Fruit fly (Drosophila melanogaster) whole organism, embryonic: ENCODE data around the gene Hand.

Experiments
- ATbp ChIP-seq: fragments of 200-800 bp; sonication (Bioruptor generic); optimal IDR thresholded peaks from 2 replicates; lab custom pipeline; 2017; ENCODE audit warnings: missing biosample characterization, mild to moderate bottlenecking, missing genetic modification characterization, missing genetic modification reagents
- BEAF-32 ChIP-seq: fragments of 200-800 bp; sonication (Bioruptor generic); optimal IDR thresholded peaks from 3 replicates; lab custom pipeline; 2017; ENCODE audit warnings: missing biosample characterization, missing genetic modification characterization, mild to moderate bottlenecking, moderate library complexity, missing genetic modification reagents
- Bteb2 ChIP-seq: fragments of 200-800 bp; sonication (Bioruptor generic); optimal IDR thresholded peaks from 2 replicates; lab custom pipeline; 2016; ENCODE audit warnings: missing biosample characterization, missing genetic modification characterization
- CG10147 ChIP-seq: fragments of 200-800 bp; sonication (Bioruptor generic); optimal IDR thresholded peaks from 2 replicates; lab custom pipeline; 2019; ENCODE audit warnings: missing biosample characterization, mild to moderate bottlenecking, missing genetic modification characterization, moderate library complexity
- CG10267 ChIP-seq: fragments of 200-800 bp; sonication (Bioruptor generic); optimal IDR thresholded peaks from 2 replicates; lab custom pipeline; 2018; ENCODE audit warnings: missing biosample characterization, mild to moderate bottlenecking, missing genetic modification characterization, moderate library complexity
- CG10366 ChIP-seq: fragments of 200-800 bp; sonication (Bioruptor generic); IDR thresholded peaks from 2 replicates; pipeline ENCODE4 v1.3.6; 2022; ENCODE audit warnings: missing biosample characterization, missing genetic modification characterization
- CG10654 ChIP-seq: fragments of 200-800 bp; sonication (Bioruptor generic); optimal IDR thresholded peaks from 2 replicates; lab custom pipeline; 2016; ENCODE audit warnings: missing biosample characterization, missing genetic modification characterization
- CG11456 ChIP-seq: fragments of 200-800 bp; sonication (Bioruptor generic); IDR thresholded peaks from 3 replicates; pipeline ENCODE4 v1.3.6; 2022; ENCODE audit warnings: missing biosample characterization, missing genetic modification characterization
- CG11696 ChIP-seq: fragments of 200-800 bp; sonication (Bioruptor generic); IDR thresholded peaks from 2 replicates; pipeline ENCODE4 v1.3.6; 2022; ENCODE audit warnings: missing biosample characterization, missing genetic modification characterization
- CG15601 ChIP-seq: fragments of 200-800 bp; sonication (Bioruptor generic); optimal IDR thresholded peaks from 3 replicates; lab custom pipeline; 2019; ENCODE audit warnings: missing biosample characterization, mild to moderate bottlenecking, missing genetic modification characterization, moderate library complexity
- CG16779 ChIP-seq: fragments of 200-800 bp; sonication (Bioruptor generic); IDR thresholded peaks from 2 replicates; pipeline ENCODE4 v1.3.6; 2022; ENCODE audit warnings: missing biosample characterization, missing genetic modification characterization
- CG16863 ChIP-seq: fragments of 200-800 bp; sonication (Bioruptor generic); optimal IDR thresholded peaks from 3 replicates; lab custom pipeline; 2016; ENCODE audit warnings: missing biosample characterization, missing genetic modification characterization
- CG18764 ChIP-seq: fragments of 200-800 bp; sonication (Bioruptor generic); optimal IDR thresholded peaks from 3 replicates; lab custom pipeline; 2016; ENCODE audit warnings: missing biosample characterization, missing genetic modification characterization
- CG31441 ChIP-seq: fragments of 200-800 bp; sonication (Bioruptor generic); IDR thresholded peaks from 2 replicates; pipeline ENCODE4 v1.3.6; 2022; ENCODE audit warnings: missing biosample characterization, missing genetic modification characterization
- CG32532 ChIP-seq: fragments of 200-800 bp; sonication (Bioruptor generic); IDR thresholded peaks from 2 replicates; pipeline ENCODE4 v1.3.6; 2022; ENCODE audit warnings: missing biosample characterization, missing genetic modification characterization
- CG33557 ChIP-seq: fragments of 200-800 bp; sonication (Bioruptor generic); optimal IDR thresholded peaks from 2 replicates; lab custom pipeline; 2019; ENCODE audit warnings: missing biosample characterization, mild to moderate bottlenecking, missing genetic modification characterization, moderate library complexity
- CG34376 ChIP-seq: fragments of 200-800 bp; sonication (Bioruptor generic); optimal IDR thresholded peaks from 2 replicates; lab custom pipeline; 2018; ENCODE audit warnings: missing biosample characterization, mild to moderate bottlenecking, missing genetic modification characterization
- CG3838 ChIP-seq: fragments of 200-800 bp; sonication (Bioruptor generic); optimal IDR thresholded peaks from 3 replicates; lab custom pipeline; 2016; ENCODE audit warnings: missing biosample characterization, missing genetic modification characterization
- CG3847 ChIP-seq: fragments of 200-800 bp; sonication (Bioruptor generic); IDR thresholded peaks from 2 replicates; pipeline ENCODE4 v1.3.6; 2022; ENCODE audit warnings: missing biosample characterization, missing genetic modification characterization
- CG6765 ChIP-seq: fragments of 200-800 bp; sonication (Bioruptor generic); optimal IDR thresholded peaks from 3 replicates; lab custom pipeline; 2017; ENCODE audit warnings: missing biosample characterization, mild to moderate bottlenecking, missing genetic modification characterization
- CG7372 ChIP-seq: fragments of 200-800 bp; sonication (Bioruptor generic); IDR thresholded peaks from 2 replicates; pipeline ENCODE4 v1.3.6; 2022; ENCODE audit warnings: missing biosample characterization, missing genetic modification characterization
- CG9609 ChIP-seq: fragments of 200-800 bp; sonication (Bioruptor generic); optimal IDR thresholded peaks from 3 replicates; lab custom pipeline; 2016; ENCODE audit warnings: missing biosample characterization, missing genetic modification characterization
- CG9727 ChIP-seq: fragments of 200-800 bp; sonication (Bioruptor generic); optimal IDR thresholded peaks from 3 replicates; lab custom pipeline; 2017; ENCODE audit warnings: missing biosample characterization, mild to moderate bottlenecking, missing genetic modification characterization
- CG9932 ChIP-seq: fragments of 200-800 bp; sonication (Bioruptor generic); IDR thresholded peaks from 2 replicates; pipeline ENCODE4 v1.3.6; 2022; ENCODE audit warnings: missing biosample characterization, missing genetic modification characterization
- CkIIα-i1 ChIP-seq: fragments of 200-800 bp; sonication (Bioruptor generic); IDR thresholded peaks from 2 replicates; pipeline ENCODE4 v1.3.6; 2022; ENCODE audit warnings: missing biosample characterization, missing genetic modification characterization
- Doc2 ChIP-seq: fragments of 200-800 bp; sonication (Bioruptor generic); IDR thresholded peaks from 2 replicates; pipeline ENCODE4 v1.3.6; 2022; ENCODE audit warnings: missing biosample characterization, missing genetic modification characterization
- GATAe ChIP-seq: fragments of 200-800 bp; sonication (Bioruptor generic); conservative IDR thresholded peaks from 2 replicates; pipeline ENCODE4 v1.3.6; 2022; ENCODE audit warnings: missing biosample characterization, missing genetic modification characterization
- Hr51 ChIP-seq, 2 experiments: fragments of 200-800 bp; sonication (Bioruptor generic); optimal IDR thresholded peaks; 2 replicates in 1 of 2; 3 replicates in 1 of 2; lab custom pipeline; 2016 to 2018; ENCODE audit warnings: missing biosample characterization in 2 of 2, missing genetic modification characterization in 2 of 2, mild to moderate bottlenecking in 1 of 2, moderate library complexity in 1 of 2
- Hsf ChIP-seq: fragments of 200-800 bp; sonication (Bioruptor generic); optimal IDR thresholded peaks from 3 replicates; lab custom pipeline; 2016; ENCODE audit warnings: missing biosample characterization, missing genetic modification characterization
- Jarid2 ChIP-seq: fragments of 200-800 bp; sonication (Bioruptor generic); optimal IDR thresholded peaks from 3 replicates; lab custom pipeline; 2017; ENCODE audit warnings: mild to moderate bottlenecking, missing biosample characterization, missing genetic modification reagents, missing genetic modification characterization
- Meics ChIP-seq: fragments of 200-800 bp; sonication (Bioruptor generic); optimal IDR thresholded peaks from 2 replicates; lab custom pipeline; 2017; ENCODE audit warnings: missing biosample characterization, mild to moderate bottlenecking, missing genetic modification characterization
- NC2α ChIP-seq: fragments of 200-800 bp; sonication (Bioruptor generic); optimal IDR thresholded peaks from 2 replicates; lab custom pipeline; 2016; ENCODE audit warnings: missing biosample characterization, missing genetic modification characterization
- Nf-YA ChIP-seq: fragments of 200-800 bp; sonication (Bioruptor generic); IDR thresholded peaks from 2 replicates; pipeline ENCODE4 v1.3.6; 2022; ENCODE audit warnings: missing biosample characterization, missing genetic modification characterization
- Nf-YB ChIP-seq: fragments of 200-800 bp; sonication (Bioruptor generic); optimal IDR thresholded peaks from 3 replicates; lab custom pipeline; 2019; ENCODE audit warnings: missing biosample characterization, mild to moderate bottlenecking, missing genetic modification characterization, moderate library complexity
- Oaz ChIP-seq: fragments of 200-800 bp; sonication (Bioruptor generic); IDR thresholded peaks from 2 replicates; pipeline ENCODE4 v1.3.6; 2022; ENCODE audit warnings: missing biosample characterization, missing genetic modification characterization
- Ravus ChIP-seq: fragments of 200-800 bp; sonication (Bioruptor generic); IDR thresholded peaks from 2 replicates; pipeline ENCODE4 v1.3.6; 2022; ENCODE audit warnings: missing biosample characterization, missing genetic modification characterization
- Usf ChIP-seq: fragments of 200-800 bp; sonication (Bioruptor generic); optimal IDR thresholded peaks from 2 replicates; lab custom pipeline; 2017; ENCODE audit warnings: missing genotype, missing biosample characterization, missing genetic modification characterization
- al ChIP-seq: fragments of 200-800 bp; sonication (Bioruptor generic); IDR thresholded peaks from 2 replicates; pipeline ENCODE4 v1.3.6; 2022; ENCODE audit warnings: missing biosample characterization, missing genetic modification characterization
- chinmo ChIP-seq: fragments of 200-800 bp; sonication (Bioruptor generic); IDR thresholded peaks from 4 replicates; pipeline ENCODE4 v1.3.6; 2022; ENCODE audit warnings: missing biosample characterization, missing genetic modification characterization; ENCODE audit not compliant: partially characterized antibody
- crol ChIP-seq: fragments of 200-800 bp; sonication (Bioruptor generic); IDR thresholded peaks from 2 replicates; pipeline ENCODE4 v1.3.6; 2022; ENCODE audit warnings: missing biosample characterization, missing genetic modification characterization
- dimm ChIP-seq: fragments of 200-800 bp; sonication (Bioruptor generic); IDR thresholded peaks from 2 replicates; pipeline ENCODE4 v1.3.6; 2022; ENCODE audit warnings: missing biosample characterization, missing genetic modification characterization
- disco-r ChIP-seq: fragments of 200-800 bp; sonication (Bioruptor generic); optimal IDR thresholded peaks from 2 replicates; lab custom pipeline; 2016; ENCODE audit warnings: missing biosample characterization, missing genetic modification characterization
- esg ChIP-seq: fragments of 200-800 bp; sonication (Bioruptor generic); conservative IDR thresholded peaks from 2 replicates; pipeline ENCODE4 v1.3.6; 2022; ENCODE audit warnings: missing biosample characterization, missing genetic modification characterization
- gem ChIP-seq: fragments of 200-800 bp; sonication (Bioruptor generic); optimal IDR thresholded peaks from 2 replicates; lab custom pipeline; 2019; ENCODE audit warnings: missing biosample characterization, mild to moderate bottlenecking, missing genetic modification characterization, moderate library complexity
- ken ChIP-seq: fragments of 200-800 bp; sonication (Bioruptor generic); IDR thresholded peaks from 3 replicates; pipeline ENCODE4 v1.3.6; 2022; ENCODE audit warnings: missing biosample characterization, missing genetic modification characterization
- oc ChIP-seq: fragments of 200-800 bp; sonication (Bioruptor generic); optimal IDR thresholded peaks from 2 replicates; lab custom pipeline; 2018; ENCODE audit warnings: missing biosample characterization, mild to moderate bottlenecking, missing genetic modification characterization, moderate library complexity
- psq ChIP-seq: fragments of 200-800 bp; sonication (Bioruptor generic); optimal IDR thresholded peaks from 2 replicates; lab custom pipeline; 2017; ENCODE audit warnings: missing biosample characterization, missing genetic modification characterization
- pum ChIP-seq: fragments of 200-800 bp; sonication (Bioruptor generic); optimal IDR thresholded peaks from 2 replicates; lab custom pipeline; 2016; ENCODE audit warnings: missing biosample characterization, missing genetic modification characterization
- row ChIP-seq: fragments of 200-800 bp; sonication (Bioruptor generic); IDR thresholded peaks from 3 replicates; pipeline ENCODE4 v1.3.6; 2022; ENCODE audit warnings: missing biosample characterization, missing genetic modification characterization
- tgo ChIP-seq: fragments of 200-800 bp; sonication (Bioruptor generic); IDR thresholded peaks from 3 replicates; pipeline ENCODE4 v1.3.6; 2022; ENCODE audit warnings: missing biosample characterization, missing genetic modification characterization
- tin ChIP-seq: fragments of 200-800 bp; sonication (Bioruptor generic); optimal IDR thresholded peaks from 3 replicates; lab custom pipeline; 2016; ENCODE audit warnings: missing biosample characterization, missing genetic modification characterization
- vnd ChIP-seq: fragments of 200-800 bp; sonication (Bioruptor generic); IDR thresholded peaks from 3 replicates; pipeline ENCODE4 v1.3.6; 2022; ENCODE audit warnings: missing biosample characterization, missing genetic modification characterization; ENCODE audit not compliant: partially characterized antibody

Gene Hand

DNA sequence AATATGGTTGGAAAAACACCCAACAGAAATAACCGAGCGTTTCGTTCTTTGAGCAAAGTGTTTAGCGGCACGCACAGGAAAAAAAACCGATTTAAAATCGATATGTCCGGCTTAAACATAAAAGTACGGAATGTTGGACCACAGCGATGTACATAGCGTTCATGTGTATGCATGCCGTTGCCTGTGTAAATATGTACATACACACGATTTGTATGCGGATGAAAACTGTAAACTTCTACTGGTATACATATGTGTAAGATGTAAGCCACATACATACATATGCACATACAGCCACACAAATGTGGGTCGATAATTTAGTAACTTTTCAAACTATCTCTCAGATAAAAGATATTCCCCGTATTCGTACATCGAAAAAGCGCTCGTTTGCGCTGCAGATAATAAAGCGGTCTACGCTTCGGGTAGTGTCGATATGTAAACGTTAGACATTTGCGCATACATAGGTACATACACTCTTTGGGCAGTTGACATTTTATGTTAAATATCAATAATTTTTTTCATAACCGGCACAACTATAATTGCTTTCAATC is 45.5 kb downstream of the Hand start (continued):
- TF ChIP-seq CG10366 (GFP tag; lab: Robert Waterston, UW) (no peak), CG10147 (no peak), Ravus (GFP tag; lab: Robert Waterston, UW) (no peak), CG32532 (GFP tag; lab: Robert Waterston, UW) (no peak), CG9727 (GFP tag; lab: Kevin White, UChicago) (no peak), CG11456 (GFP tag; lab: Robert Waterston, UW) (no peak), CG3847 (GFP tag; lab: Robert Waterston, UW) (no peak), dimm (GFP tag; lab: Robert Waterston, UW) (no peak), CG31441 (GFP tag; lab: Robert Waterston, UW) (no peak), CG10654 (GFP tag; lab: Kevin White, UChicago) (no peak), Jarid2 (GFP tag; lab: Kevin White, UChicago) (no peak), CG11696 (GFP tag; lab: Robert Waterston, UW) (no peak), tgo (GFP tag; lab: Robert Waterston, UW) (no peak), CG15601 (no peak), Doc2 (GFP tag; lab: Robert Waterston, UW) (no peak), Nf-YB (GFP tag; lab: Kevin White, UChicago) (no peak), psq (GFP tag; lab: Kevin White, UChicago) (no peak), NC2α (GFP tag; lab: Kevin White, UChicago) (no peak), CG3838 (no peak), Oaz (GFP tag; lab: Robert Waterston, UW) (no peak), Usf (GFP tag; lab: Kevin White, UChicago) (no peak), BEAF-32 (GFP tag; lab: Kevin White, UChicago) (no peak), CG6765 (GFP tag; lab: Kevin White, UChicago) (no peak), vnd (GFP tag; lab: Robert Waterston, UW) (no peak), gem (tag; lab: Kevin White, UChicago) (no peak), CG16863 (no peak), CG7372 (GFP tag; lab: Robert Waterston, UW) (no peak), row (no peak), pum (GFP tag; lab: Kevin White, UChicago) (no peak), CG10267 (no peak), al (GFP tag; lab: Robert Waterston, UW) (no peak), esg (GFP tag; lab: Robert Waterston, UW) (no peak), ATbp (GFP tag; lab: Kevin White, UChicago) (no peak), CG33557 (peak; percentile 87), Meics (GFP tag; lab: Kevin White, UChicago) (no peak), CG34376 (GFP tag; lab: Kevin White, UChicago) (peak; percentile 80), Nf-YA (GFP tag; lab: Robert Waterston, UW) (no peak), CkIIα-i1 (GFP tag; lab: Robert Waterston, UW) (no peak), CG9932 (GFP tag; lab: Robert Waterston, UW) (no peak), CG9609 (GFP tag; lab: Kevin White, UChicago) (no peak), chinmo (GFP tag; lab: Robert Waterston, UW) (no peak), CG18764 (no peak), oc (tag; lab: Kevin White, UChicago) (no peak), crol (no peak), tin (GFP tag; lab: Kevin White, UChicago) (no peak), ken (GFP tag; lab: Robert Waterston, UW) (no peak), Hsf (GFP tag; lab: Kevin White, UChicago) (no peak), Bteb2 (no peak), CG16779 (GFP tag; lab: Robert Waterston, UW) (no peak), Hr51 (GFP tag; optimal IDR thresholded peaks at IDR 0.05; lab: Kevin White, UChicago) (no peak), GATAe (no peak), disco-r (GFP tag; lab: Kevin White, UChicago) (no peak)
